Worm (Caenorhabditis elegans) whole organism, L3 larva: ENCODE results near the gene acbp-4.

ENCODE experiments used
- R02D3.7 ChIP-seq: fragments of 150-350 bp; optimal IDR thresholded peaks from 2 replicates; lab custom pipeline; 2014; ENCODE audit warnings: missing biosample characterization, missing genetic modification characterization
- ZK546.5 ChIP-seq: sonication (generic microtip); optimal IDR thresholded peaks from 2 replicates; lab custom pipeline; 2017; ENCODE audit warnings: missing biosample characterization, missing genetic modification characterization
- aly-2 ChIP-seq: fragments of 150-350 bp; optimal IDR thresholded peaks from 2 replicates; lab custom pipeline; 2014; ENCODE audit warnings: missing biosample characterization, missing genetic modification characterization
- ama-1 ChIP-seq: fragments of 150-350 bp; optimal IDR thresholded peaks from 2 replicates; lab custom pipeline; 2018
- ceh-16 ChIP-seq: sonication (generic microtip); optimal IDR thresholded peaks from 2 replicates; lab custom pipeline; 2017; ENCODE audit warnings: missing biosample characterization, missing genetic modification characterization
- ceh-28 ChIP-seq: fragments of 150-350 bp; optimal IDR thresholded peaks from 2 replicates; lab custom pipeline; 2014; ENCODE audit warnings: missing biosample characterization, missing genetic modification reagents, missing genetic modification characterization
- ceh-82 ChIP-seq: fragments of 150-350 bp; optimal IDR thresholded peaks from 2 replicates; lab custom pipeline; 2014; ENCODE audit warnings: missing biosample characterization, missing genetic modification characterization
- ceh-9 ChIP-seq: sonication (generic microtip); optimal IDR thresholded peaks from 2 replicates; lab custom pipeline; 2018; ENCODE audit warnings: missing biosample characterization, missing genetic modification characterization
- daf-12 ChIP-seq: fragments of 150-350 bp; optimal IDR thresholded peaks from 2 replicates; lab custom pipeline; 2014; ENCODE audit warnings: missing biosample characterization, missing genetic modification reagents, missing genetic modification characterization
- egl-27 ChIP-seq: sonication (generic microtip); optimal IDR thresholded peaks from 4 replicates; lab custom pipeline; 2017; ENCODE audit warnings: missing biosample characterization, missing genetic modification reagents, missing genetic modification characterization
- egl-5 ChIP-seq: fragments of 150-350 bp; optimal IDR thresholded peaks from 2 replicates; lab custom pipeline; 2017; ENCODE audit warnings: missing biosample characterization, missing genetic modification reagents, missing genetic modification characterization, inconsistent platforms
- elt-1 ChIP-seq: fragments of 150-350 bp; optimal IDR thresholded peaks from 2 replicates; lab custom pipeline; 2014; ENCODE audit warnings: missing biosample characterization, missing genetic modification characterization
- elt-2 ChIP-seq: sonication (generic microtip); optimal IDR thresholded peaks from 2 replicates; lab custom pipeline; 2016; ENCODE audit warnings: missing genetic modification reagents, mild to moderate bottlenecking, missing genetic modification characterization, missing compliant biosample characterization
- elt-3 ChIP-seq, 3 experiments: fragments of 150-350 bp in 1 of 3; sonication (generic microtip) in 2 of 3; optimal IDR thresholded peaks; 2 replicates in 2 of 3; 4 replicates in 1 of 3; lab custom pipeline; 2014 to 2017; ENCODE audit warnings: missing biosample characterization in 3 of 3, missing genetic modification characterization in 3 of 3
- eor-1 ChIP-seq, 2 experiments: fragments of 150-350 bp; optimal IDR thresholded peaks; 2 replicates each; lab custom pipeline; 2014 to 2018; ENCODE audit warnings: missing biosample characterization in 2 of 2, missing genetic modification characterization in 2 of 2
- fkh-10 ChIP-seq: sonication (generic microtip); optimal IDR thresholded peaks from 2 replicates; lab custom pipeline; 2017; ENCODE audit warnings: missing biosample characterization, missing genetic modification reagents, missing genetic modification characterization
- fkh-2 ChIP-seq: fragments of 150-350 bp; optimal IDR thresholded peaks from 2 replicates; lab custom pipeline; 2014; ENCODE audit warnings: missing biosample characterization, missing genetic modification reagents, missing genetic modification characterization
- fos-1 ChIP-seq: fragments of 150-350 bp; optimal IDR thresholded peaks from 2 replicates; lab custom pipeline; 2014; ENCODE audit warnings: missing biosample characterization, missing genetic modification characterization
- hmg-11 ChIP-seq: sonication (generic microtip); optimal IDR thresholded peaks from 2 replicates; lab custom pipeline; 2016; ENCODE audit warnings: missing genetic modification characterization, missing compliant biosample characterization
- jun-1 ChIP-seq: fragments of 150-350 bp; optimal IDR thresholded peaks from 2 replicates; lab custom pipeline; 2014; ENCODE audit warnings: missing biosample characterization, missing genetic modification reagents, missing genetic modification characterization
- lsy-12 ChIP-seq: sonication (generic microtip); optimal IDR thresholded peaks from 2 replicates; lab custom pipeline; 2016; ENCODE audit warnings: mild to moderate bottlenecking, missing genetic modification characterization, missing compliant biosample characterization
- mdl-1 ChIP-seq: fragments of 150-350 bp; optimal IDR thresholded peaks from 2 replicates; lab custom pipeline; 2014; ENCODE audit warnings: missing biosample characterization, missing genetic modification characterization
- nfya-1 ChIP-seq: sonication (generic microtip); optimal IDR thresholded peaks from 2 replicates; lab custom pipeline; 2017; ENCODE audit warnings: missing genetic modification characterization, mild to moderate bottlenecking, missing compliant biosample characterization, antibody characterized with exemption, moderate library complexity; ENCODE audit not compliant: insufficient read depth
- nhr-11 ChIP-seq: fragments of 150-350 bp; optimal IDR thresholded peaks from 2 replicates; lab custom pipeline; 2014; ENCODE audit warnings: missing biosample characterization, missing genetic modification characterization
- nhr-12 ChIP-seq: fragments of 150-350 bp; optimal IDR thresholded peaks from 2 replicates; lab custom pipeline; 2014; ENCODE audit warnings: missing biosample characterization, missing genetic modification characterization
- nhr-23 ChIP-seq: fragments of 150-350 bp; optimal IDR thresholded peaks from 2 replicates; lab custom pipeline; 2014; ENCODE audit warnings: missing biosample characterization, missing genetic modification reagents, missing genetic modification characterization
- nhr-237 ChIP-seq: fragments of 150-350 bp; optimal IDR thresholded peaks from 2 replicates; lab custom pipeline; 2014; ENCODE audit warnings: missing biosample characterization, missing genetic modification characterization
- nhr-25 ChIP-seq: sonication (generic microtip); optimal IDR thresholded peaks from 2 replicates; lab custom pipeline; 2017; ENCODE audit warnings: missing biosample characterization, missing genetic modification characterization
- nhr-43 ChIP-seq: sonication (generic microtip); optimal IDR thresholded peaks from 2 replicates; lab custom pipeline; 2016; ENCODE audit warnings: mild to moderate bottlenecking, missing genetic modification characterization, missing compliant biosample characterization; ENCODE audit not compliant: poor library complexity, severe bottlenecking
- nhr-67 ChIP-seq: fragments of 150-350 bp; optimal IDR thresholded peaks from 2 replicates; lab custom pipeline; 2014; ENCODE audit warnings: missing biosample characterization, missing genetic modification characterization
- nhr-76 ChIP-seq: fragments of 150-350 bp; sonication (generic microtip); optimal IDR thresholded peaks from 5 replicates; lab custom pipeline; 2014; ENCODE audit warnings: missing biosample characterization, missing genetic modification characterization
- nhr-77 ChIP-seq: fragments of 150-350 bp; optimal IDR thresholded peaks from 2 replicates; lab custom pipeline; 2014; ENCODE audit warnings: missing biosample characterization, missing genetic modification characterization
- pha-4 ChIP-seq: fragments of 150-350 bp; optimal IDR thresholded peaks from 2 replicates; lab custom pipeline; 2014; ENCODE audit warnings: missing biosample characterization, missing genetic modification reagents, missing genetic modification characterization
- pqm-1 ChIP-seq: fragments of 150-350 bp; optimal IDR thresholded peaks from 2 replicates; lab custom pipeline; 2017; ENCODE audit warnings: missing biosample characterization, missing genetic modification characterization, inconsistent platforms
- skn-1 ChIP-seq: fragments of 150-350 bp; optimal IDR thresholded peaks from 2 replicates; lab custom pipeline; 2014; ENCODE audit warnings: missing biosample characterization, missing genetic modification characterization
- snpc-4 ChIP-seq: fragments of 150-350 bp; optimal IDR thresholded peaks from 2 replicates; lab custom pipeline; 2014; ENCODE audit warnings: missing biosample characterization, missing genetic modification characterization
- unc-62 ChIP-seq: fragments of 150-350 bp; sonication (generic microtip); optimal IDR thresholded peaks from 4 replicates; lab custom pipeline; 2014; ENCODE audit warnings: missing biosample characterization, missing genetic modification reagents, missing genetic modification characterization
- zag-1 ChIP-seq: fragments of 150-350 bp; optimal IDR thresholded peaks from 2 replicates; lab custom pipeline; 2014; ENCODE audit warnings: missing biosample characterization, missing genetic modification characterization
- ztf-11 ChIP-seq: fragments of 150-350 bp; optimal IDR thresholded peaks from 2 replicates; lab custom pipeline; 2014; ENCODE audit warnings: missing biosample characterization, missing genetic modification characterization
- ztf-4 ChIP-seq: fragments of 150-350 bp; optimal IDR thresholded peaks from 2 replicates; lab custom pipeline; 2014; ENCODE audit warnings: missing biosample characterization, missing genetic modification characterization

acbp-4 gene

ce11 chrIII:7291216-7291615, 17.7 kb downstream of the acbp-4 start:
- TF ChIP-seq nfya-1 (tag; lab: Kevin White, UChicago): peak; percentile 27
- TF ChIP-seq fkh-2 (tag; lab: Kevin White, UChicago): no peak

ce11 chrIII:7290462-7290861, 18.4 kb downstream of the acbp-4 start, which contains the start of gene algn-11:
TSS of gene algn-11 (minus strand) at chrIII:7290562.
- TF ChIP-seq ztf-11 (no peak), nhr-12 (tag; lab: Kevin White, UChicago) (no peak), skn-1 (tag; lab: Kevin White, UChicago) (no peak), aly-2 (no peak), unc-62 (GFP tag; lab: Kevin White, UChicago) (no peak), nhr-67 (tag; lab: Kevin White, UChicago) (no peak), pha-4 (tag; lab: Kevin White, UChicago) (no peak), ceh-28 (tag; lab: Kevin White, UChicago) (no peak), ceh-9 (tag; lab: Kevin White, UChicago) (no peak)

ce11 chrIII:7287503-7287902, 21.4 kb downstream of the acbp-4 start, which contains the start of gene ykt-6:
TSS of gene ykt-6 (minus strand) at chrIII:7287603.
- TF ChIP-seq ama-1 (lab: Kevin White, UChicago): no peak

- TF ChIP-seq mdl-1 (tag; lab: Kevin White, UChicago): no peak
- no peak for TF ChIP-seq nhr-11
- TF ChIP-seq unc-62 (GFP tag; lab: Kevin White, UChicago): no peak
- TF ChIP-seq egl-5 (tag; lab: Kevin White, UChicago): no peak
- no peak for TF ChIP-seq lsy-12 (tag; lab: Kevin White, UChicago)
- TF ChIP-seq aly-2: no peak
Measured at ce11 chrIII:7285783-7286182, 23.1 kb downstream of the acbp-4 start, which contains the start of gene pho-5. TSS of gene pho-5 (minus strand) at chrIII:7285883.

ce11 chrIII:7281179-7281578, 27.7 kb downstream of the acbp-4 start, which contains the start of gene B0361.3:
TSS of gene B0361.3 (plus strand) at chrIII:7281462.
- peak; percentile 42 for TF ChIP-seq R02D3.7 (tag; lab: Kevin White, UChicago)
- TF ChIP-seq fos-1: no peak
- TF ChIP-seq jun-1 (tag; lab: Kevin White, UChicago): no peak
- TF ChIP-seq pha-4 (tag; lab: Kevin White, UChicago): peak; percentile 31
- no peak for TF ChIP-seq ceh-82 (tag; lab: Kevin White, UChicago)
- TF ChIP-seq zag-1 (tag; lab: Kevin White, UChicago): no peak
- no peak for TF ChIP-seq ceh-16 (tag; lab: Kevin White, UChicago)
- TF ChIP-seq fkh-2 (tag; lab: Kevin White, UChicago): no peak
- TF ChIP-seq nfya-1 (tag; lab: Kevin White, UChicago): peak; percentile 21

ce11 chrIII:7278491-7278890, 30.4 kb downstream of the acbp-4 start:
- peak; percentile 45 for TF ChIP-seq nhr-23 (tag; lab: Kevin White, UChicago)
- TF ChIP-seq fkh-10: no peak
- no peak for TF ChIP-seq nhr-25
- peak; percentile 49 for TF ChIP-seq nhr-77
- TF ChIP-seq fos-1: no peak
- TF ChIP-seq egl-5 (tag; lab: Kevin White, UChicago): no peak
- no peak for TF ChIP-seq skn-1 (tag; lab: Kevin White, UChicago)
- TF ChIP-seq elt-2: peak; percentile 45
- peak; percentile 75 for TF ChIP-seq lsy-12 (tag; lab: Kevin White, UChicago)
- no peak for TF ChIP-seq aly-2
- TF ChIP-seq ama-1 (lab: Kevin White, UChicago): no peak
- no peak for TF ChIP-seq ZK546.5 (tag; lab: Kevin White, UChicago)
- TF ChIP-seq pqm-1 (tag; lab: Kevin White, UChicago): no peak
- TF ChIP-seq R02D3.7 (tag; lab: Kevin White, UChicago): peak; percentile 6
- peak; percentile 99 for TF ChIP-seq snpc-4 (tag; lab: Kevin White, UChicago)
- TF ChIP-seq nfya-1 (tag; lab: Kevin White, UChicago): peak; percentile 44
- peak; percentile 38 for TF ChIP-seq nhr-43 (tag; lab: Kevin White, UChicago)
- no peak for TF ChIP-seq ceh-9 (tag; lab: Kevin White, UChicago)
- no peak for TF ChIP-seq egl-27
- no peak for TF ChIP-seq eor-1 (tag; optimal IDR thresholded peaks at IDR 0.05; lab: Kevin White, UChicago)
- TF ChIP-seq nhr-11: peak; percentile 39
- TF ChIP-seq nhr-237 (tag; lab: Kevin White, UChicago): no peak
- no peak for TF ChIP-seq daf-12 (tag; lab: Kevin White, UChicago)
- TF ChIP-seq zag-1 (tag; lab: Kevin White, UChicago): no peak
- no peak for TF ChIP-seq nhr-67 (tag; lab: Kevin White, UChicago)
- peak; percentile 45 for TF ChIP-seq ceh-28 (tag; lab: Kevin White, UChicago)
- TF ChIP-seq hmg-11 (tag; lab: Kevin White, UChicago): peak; percentile 49
- TF ChIP-seq unc-62 (GFP tag; lab: Kevin White, UChicago): no peak
- TF ChIP-seq fkh-2 (tag; lab: Kevin White, UChicago): no peak
- TF ChIP-seq ceh-82 (tag; lab: Kevin White, UChicago): no peak
- TF ChIP-seq ztf-11: no peak
- TF ChIP-seq ztf-4 (tag; lab: Kevin White, UChicago): no peak
- TF ChIP-seq elt-1 (tag; lab: Kevin White, UChicago): no peak
- TF ChIP-seq elt-3 (tag; optimal IDR thresholded peaks at IDR 0.05; lab: Kevin White, UChicago): no peak
- TF ChIP-seq nhr-76 (tag; lab: Kevin White, UChicago): no peak
